Worm (Caenorhabditis elegans) whole organism, L4/young adult: Measurements from ENCODE around the gene nfyc-1.

Source experiments
- W03F9.2 ChIP-seq: fragments of 150-350 bp; optimal IDR thresholded peaks from 2 replicates; lab custom pipeline; 2014; ENCODE audit warnings: missing biosample characterization, missing genetic modification characterization
- dao-5 ChIP-seq: sonication (generic microtip); optimal IDR thresholded peaks from 2 replicates; lab custom pipeline; 2016; ENCODE audit warnings: missing genotype, missing genetic modification characterization, moderate library complexity, missing compliant biosample characterization
- him-1 ChIP-seq: sonication (generic microtip); optimal IDR thresholded peaks from 2 replicates; lab custom pipeline; 2016; ENCODE audit warnings: missing genotype, missing genetic modification reagents, missing genetic modification characterization, missing compliant biosample characterization

The nfyc-1 gene

DNA sequence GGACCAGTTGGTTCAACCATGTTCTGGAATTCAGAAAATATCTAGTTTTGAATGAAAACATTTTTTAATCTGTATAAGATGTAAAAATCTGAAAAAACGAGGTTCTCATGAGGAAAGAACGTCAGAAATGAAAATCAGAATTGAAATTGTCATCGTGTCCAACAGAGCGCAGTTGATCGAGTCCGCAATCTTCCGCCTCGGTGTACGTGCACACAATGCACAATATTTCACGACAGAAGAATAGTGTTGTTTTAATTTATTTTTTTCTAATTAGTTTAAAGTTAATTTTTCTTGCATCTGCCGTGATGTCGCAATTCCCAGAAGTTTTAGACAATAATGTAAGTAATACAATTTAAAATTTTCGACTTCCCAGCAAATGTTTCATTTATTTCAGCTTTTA is at the start of gene nfyc-1:
Gene nfyc-1 (plus strand): TSS at position 268 of the 400 bp plus-strand sequence.
- TF ChIP-seq him-1 (tag; lab: Kevin White, UChicago) (no peak), dao-5 (tag; lab: Kevin White, UChicago) (no peak), W03F9.2 (tag; lab: Kevin White, UChicago) (peak; percentile 79)

DNA sequence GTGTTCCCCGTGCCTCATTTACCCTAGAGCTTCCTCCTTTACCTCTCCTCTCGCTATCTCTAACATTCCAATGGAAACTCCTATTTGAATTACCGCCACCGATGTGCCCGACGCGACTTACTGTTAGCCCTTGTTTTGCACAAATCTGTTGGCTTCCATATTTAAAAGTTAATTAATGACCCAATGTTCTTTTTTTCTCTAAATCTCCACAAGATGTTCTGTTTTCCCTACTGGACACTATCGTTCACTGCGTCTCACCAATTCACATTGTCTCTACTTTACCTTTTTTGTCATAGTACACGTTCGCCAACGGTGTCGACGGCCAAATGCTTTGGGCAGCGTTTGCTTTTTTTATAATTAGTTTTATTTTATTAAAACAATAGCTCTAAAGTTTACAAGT is 43.1 kb upstream of the nfyc-1 start:
- TF ChIP-seq him-1 (tag; lab: Kevin White, UChicago) (no peak), W03F9.2 (tag; lab: Kevin White, UChicago) (no peak), dao-5 (tag; lab: Kevin White, UChicago) (no peak)

DNA sequence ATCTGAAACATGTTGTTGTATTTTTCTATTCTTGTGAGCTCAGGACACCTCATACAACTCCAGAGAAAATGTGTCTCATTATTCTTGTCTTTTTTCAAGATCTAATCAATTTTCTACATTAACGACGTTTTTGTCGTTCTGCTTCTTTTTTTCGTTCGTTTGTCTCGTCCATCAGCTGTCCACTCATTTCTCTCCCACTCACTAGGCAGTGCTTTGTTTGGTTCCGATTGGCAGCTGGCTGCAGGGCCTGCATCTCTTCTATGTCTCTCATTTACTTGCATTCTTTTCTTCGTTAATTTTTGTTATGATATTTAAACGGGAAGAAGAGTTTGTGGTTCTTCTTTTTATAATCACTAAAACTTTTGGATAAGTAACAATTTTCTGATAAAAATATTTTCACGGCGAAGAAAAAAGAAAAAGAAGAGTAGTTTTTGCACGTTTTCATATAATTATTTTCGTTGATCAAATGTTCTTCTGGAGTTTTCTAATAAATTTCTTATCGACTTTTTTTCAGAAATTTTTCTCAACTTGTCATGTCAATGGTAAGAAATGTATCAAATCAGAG is 42.3 kb upstream of the nfyc-1 start, which contains the start of gene 2L52.1:
Gene 2L52.1 (plus strand): TSS at position 515 of the 565 bp plus-strand sequence.
- TF ChIP-seq dao-5 (tag; lab: Kevin White, UChicago): no peak
- TF ChIP-seq W03F9.2 (tag; lab: Kevin White, UChicago): no peak
- TF ChIP-seq him-1 (tag; lab: Kevin White, UChicago): no peak

DNA sequence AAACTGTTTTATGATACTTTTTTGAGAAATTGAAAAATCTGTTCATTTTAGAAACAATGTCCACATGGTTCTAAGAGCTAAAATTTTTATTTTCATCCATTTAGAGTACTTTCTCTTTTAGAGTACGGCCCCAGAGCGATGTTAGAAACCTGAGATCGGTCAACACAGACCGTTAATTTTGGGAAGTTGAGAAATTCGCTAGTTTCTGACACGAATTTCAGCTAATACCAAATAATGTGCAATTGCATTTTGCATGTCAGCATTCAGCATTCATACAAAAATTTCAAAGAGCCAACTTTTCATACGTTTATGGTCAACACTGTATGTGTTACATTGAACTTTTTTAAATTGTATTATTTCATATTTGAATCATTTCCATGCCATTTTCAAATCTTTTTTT is 38.9 kb upstream of the nfyc-1 start:
- TF ChIP-seq dao-5 (tag; lab: Kevin White, UChicago): no peak
- TF ChIP-seq W03F9.2 (tag; lab: Kevin White, UChicago): no peak
- no peak for TF ChIP-seq him-1 (tag; lab: Kevin White, UChicago)

ce11 chrII:6349-6748 is 37.4 kb upstream of the nfyc-1 start, which contains the start of gene osta-1:
osta-1 (plus strand) TSS chrII:6657.
- no peak for TF ChIP-seq dao-5 (tag; lab: Kevin White, UChicago)
- TF ChIP-seq him-1 (tag; lab: Kevin White, UChicago): no peak
- no peak for TF ChIP-seq W03F9.2 (tag; lab: Kevin White, UChicago)

ce11 chrII:8212-8611 is 35.5 kb upstream of the nfyc-1 start:
- TF ChIP-seq him-1 (tag; lab: Kevin White, UChicago): no peak
- TF ChIP-seq dao-5 (tag; lab: Kevin White, UChicago): no peak
- no peak for TF ChIP-seq W03F9.2 (tag; lab: Kevin White, UChicago)

- TF ChIP-seq dao-5 (tag; lab: Kevin White, UChicago) (no peak), W03F9.2 (tag; lab: Kevin White, UChicago) (no peak), him-1 (tag; lab: Kevin White, UChicago) (no peak)
These were observed 31.9 kb upstream of the nfyc-1 start, which contains the start of gene best-4 for ce11 chrII:11783-12182. best-4 (minus strand) TSS chrII:11883.

ce11 chrII:12685-13084 is 31.0 kb upstream of the nfyc-1 start, which contains the start of gene best-3:
best-3 (plus strand) TSS chrII:12985.
- TF ChIP-seq him-1 (tag; lab: Kevin White, UChicago): no peak
- no peak for TF ChIP-seq W03F9.2 (tag; lab: Kevin White, UChicago)
- no peak for TF ChIP-seq dao-5 (tag; lab: Kevin White, UChicago)

ce11 chrII:18787-19186 is 24.9 kb upstream of the nfyc-1 start:
- TF ChIP-seq dao-5 (tag; lab: Kevin White, UChicago): no peak
- peak; percentile 53 for TF ChIP-seq W03F9.2 (tag; lab: Kevin White, UChicago)

DNA sequence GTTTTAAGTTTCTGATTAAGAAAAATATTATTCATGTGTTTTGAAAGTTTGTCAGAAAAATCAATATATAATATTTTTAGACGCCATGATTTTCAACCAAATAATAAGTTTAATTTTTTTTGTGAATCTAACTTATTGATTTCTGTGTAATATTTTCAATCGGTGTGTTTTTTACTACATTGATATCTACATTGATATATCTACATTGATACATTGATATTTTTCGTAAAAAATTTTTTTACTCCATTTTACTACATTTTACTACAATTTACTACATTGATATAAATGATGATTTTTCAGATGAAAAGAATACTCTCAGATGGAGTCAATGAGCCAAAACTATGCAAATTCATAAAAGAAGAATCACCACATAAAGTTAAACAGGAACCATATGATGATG is 24.5 kb upstream of the nfyc-1 start, which contains the start of gene gmeb-1:
Gene gmeb-1 (plus strand): TSS at position 301 of the 400 bp plus-strand sequence.
- TF ChIP-seq W03F9.2 (tag; lab: Kevin White, UChicago): no peak
- TF ChIP-seq him-1 (tag; lab: Kevin White, UChicago): no peak
- TF ChIP-seq dao-5 (tag; lab: Kevin White, UChicago): no peak

DNA sequence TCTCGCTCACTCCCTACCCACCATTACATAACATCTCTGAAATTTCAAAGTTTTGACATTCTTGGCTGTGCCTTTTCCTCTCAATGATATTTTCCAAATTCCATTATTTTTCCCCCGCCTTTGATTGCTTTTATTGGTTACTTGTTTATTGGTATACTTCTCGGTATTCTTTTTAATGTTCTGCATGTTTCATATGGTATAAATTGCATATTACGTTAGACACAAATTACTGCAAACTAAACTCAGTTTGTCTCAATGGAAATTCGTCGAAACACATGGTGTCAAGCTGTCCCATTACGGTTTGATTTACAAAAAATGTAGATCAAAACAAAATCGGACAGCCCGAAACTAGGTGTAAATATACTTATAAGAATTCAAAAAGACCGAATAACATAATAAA is 21.8 kb upstream of the nfyc-1 start:
- TF ChIP-seq W03F9.2 (tag; lab: Kevin White, UChicago): no peak
- TF ChIP-seq him-1 (tag; lab: Kevin White, UChicago): no peak
- no peak for TF ChIP-seq dao-5 (tag; lab: Kevin White, UChicago)

DNA sequence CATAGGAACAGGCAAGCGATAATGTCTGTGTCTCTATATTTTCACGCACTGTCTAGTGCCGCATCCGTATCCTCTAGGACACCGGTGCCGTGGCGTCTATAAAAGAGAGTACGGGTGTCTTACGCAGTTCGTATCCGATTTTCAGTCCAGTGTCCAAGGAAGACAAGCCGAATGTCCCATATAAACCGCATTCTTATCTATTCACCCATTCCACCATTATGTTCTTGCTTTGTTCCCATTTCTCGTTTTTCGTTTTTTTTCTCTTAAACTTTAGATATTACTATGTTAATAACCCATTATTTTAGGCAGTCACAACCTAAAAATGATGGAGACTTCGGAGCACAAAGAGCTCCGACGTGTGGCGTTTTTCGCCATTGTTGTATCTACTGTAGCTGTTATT is 20.7 kb upstream of the nfyc-1 start, which contains the start of gene sqt-2:
Gene sqt-2 (plus strand): TSS at position 301 of the 400 bp plus-strand sequence.
- TF ChIP-seq dao-5 (tag; lab: Kevin White, UChicago): no peak
- no peak for TF ChIP-seq W03F9.2 (tag; lab: Kevin White, UChicago)
- TF ChIP-seq him-1 (tag; lab: Kevin White, UChicago): no peak

- no peak for TF ChIP-seq him-1 (tag; lab: Kevin White, UChicago)
- TF ChIP-seq dao-5 (tag; lab: Kevin White, UChicago): no peak
- no peak for TF ChIP-seq W03F9.2 (tag; lab: Kevin White, UChicago)
These were observed 20.0 kb upstream of the nfyc-1 start for ce11 chrII:23739-24138.

ce11 chrII:24559-24998 is 19.1 kb upstream of the nfyc-1 start, which contains the start of gene enee-1:
enee-1 (plus strand) TSS chrII:24666.
- TF ChIP-seq him-1 (tag; lab: Kevin White, UChicago) (no peak), W03F9.2 (tag; lab: Kevin White, UChicago) (peak; percentile 73), dao-5 (tag; lab: Kevin White, UChicago) (no peak)
